Worm (Caenorhabditis elegans) whole organism, L2 larva: ENCODE measurements around the gene Y51H7C.9.

Experiments used
- C34F6.9 ChIP-seq: fragments of 150-350 bp; optimal IDR thresholded peaks from 2 replicates; lab custom pipeline; 2014; ENCODE audit warnings: missing biosample characterization, missing genetic modification characterization
- F13H6.1 ChIP-seq: sonication (generic microtip); optimal IDR thresholded peaks from 2 replicates; lab custom pipeline; 2016; ENCODE audit warnings: missing genetic modification characterization, missing compliant biosample characterization
- R02D3.7 ChIP-seq: fragments of 150-350 bp; optimal IDR thresholded peaks from 2 replicates; lab custom pipeline; 2014; ENCODE audit warnings: missing biosample characterization, missing genetic modification characterization
- Y55F3AM.14 ChIP-seq: fragments of 200-800 bp; sonication (Bioruptor generic); optimal IDR thresholded peaks from 2 replicates; lab custom pipeline; 2018; ENCODE audit warnings: mild to moderate bottlenecking, missing genetic modification characterization, missing compliant biosample characterization
- ZK546.5 ChIP-seq: sonication (generic microtip); optimal IDR thresholded peaks from 2 replicates; lab custom pipeline; 2017; ENCODE audit warnings: missing biosample characterization, missing genetic modification characterization
- alr-1 ChIP-seq: fragments of 150-350 bp; optimal IDR thresholded peaks from 2 replicates; lab custom pipeline; 2014; ENCODE audit warnings: missing biosample characterization, missing genetic modification characterization
- aly-2 ChIP-seq: fragments of 150-350 bp; optimal IDR thresholded peaks from 2 replicates; lab custom pipeline; 2014; ENCODE audit warnings: missing biosample characterization, missing genetic modification characterization
- ama-1 ChIP-seq: fragments of 150-350 bp; optimal IDR thresholded peaks from 2 replicates; lab custom pipeline; 2018; ENCODE audit warnings: inconsistent platforms
- blmp-1 ChIP-seq: sonication (generic microtip); optimal IDR thresholded peaks from 2 replicates; lab custom pipeline; 2017; ENCODE audit warnings: missing genetic modification characterization, mild to moderate bottlenecking, missing compliant biosample characterization, antibody characterized with exemption, moderate library complexity; ENCODE audit not compliant: insufficient read depth
- ceh-16 ChIP-seq: fragments of 150-350 bp; optimal IDR thresholded peaks from 2 replicates; lab custom pipeline; 2014; ENCODE audit warnings: missing biosample characterization, missing genetic modification characterization
- egl-27 ChIP-seq: sonication (generic microtip); optimal IDR thresholded peaks from 3 replicates; lab custom pipeline; 2017; ENCODE audit warnings: missing biosample characterization, missing genetic modification reagents, missing genetic modification characterization
- elt-3 ChIP-seq: sonication (generic microtip); optimal IDR thresholded peaks from 2 replicates; lab custom pipeline; 2017; ENCODE audit warnings: missing biosample characterization, missing genetic modification characterization
- lin-11 ChIP-seq: fragments of 150-350 bp; sonication (generic microtip); optimal IDR thresholded peaks from 2 replicates; lab custom pipeline; 2014; ENCODE audit warnings: missing biosample characterization, missing genetic modification characterization, inconsistent platforms, mixed read lengths
- lin-13 ChIP-seq: fragments of 150-350 bp; optimal IDR thresholded peaks from 2 replicates; lab custom pipeline; 2014; ENCODE audit warnings: missing biosample characterization, missing genetic modification reagents, missing genetic modification characterization
- lin-39 ChIP-seq: fragments of 150-350 bp; optimal IDR thresholded peaks from 2 replicates; lab custom pipeline; 2014; ENCODE audit warnings: missing biosample characterization, missing genetic modification reagents, missing genetic modification characterization
- mab-5 ChIP-seq: fragments of 150-350 bp; optimal IDR thresholded peaks from 2 replicates; lab custom pipeline; 2014; ENCODE audit warnings: missing biosample characterization, missing genetic modification characterization
- mbf-1 ChIP-seq: sonication (generic microtip); optimal IDR thresholded peaks from 2 replicates; lab custom pipeline; 2017; ENCODE audit warnings: missing biosample characterization, missing genetic modification characterization
- mdl-1 ChIP-seq, 2 experiments: fragments of 150-350 bp in 1 of 2; sonication (generic microtip) in 1 of 2; optimal IDR thresholded peaks; 2 replicates each; lab custom pipeline; 2017; ENCODE audit warnings: missing biosample characterization in 2 of 2, missing genetic modification characterization in 2 of 2
- nhr-11 ChIP-seq: fragments of 150-350 bp; optimal IDR thresholded peaks from 2 replicates; lab custom pipeline; 2014; ENCODE audit warnings: missing biosample characterization, missing genetic modification characterization
- nhr-12 ChIP-seq: fragments of 150-350 bp; optimal IDR thresholded peaks from 2 replicates; lab custom pipeline; 2014; ENCODE audit warnings: missing biosample characterization, missing genetic modification characterization
- nhr-129 ChIP-seq: fragments of 150-350 bp; optimal IDR thresholded peaks from 2 replicates; lab custom pipeline; 2014; ENCODE audit warnings: missing biosample characterization, missing genetic modification characterization
- nhr-23 ChIP-seq: fragments of 150-350 bp; optimal IDR thresholded peaks from 2 replicates; lab custom pipeline; 2014; ENCODE audit warnings: missing biosample characterization, missing genetic modification reagents, missing genetic modification characterization
- nhr-237 ChIP-seq: fragments of 150-350 bp; optimal IDR thresholded peaks from 2 replicates; lab custom pipeline; 2014; ENCODE audit warnings: missing biosample characterization, missing genetic modification characterization
- nhr-25 ChIP-seq: fragments of 150-350 bp; sonication (generic microtip); optimal IDR thresholded peaks from 3 replicates; lab custom pipeline; 2014; ENCODE audit warnings: missing biosample characterization, missing genetic modification characterization
- nhr-6 ChIP-seq: fragments of 150-350 bp; optimal IDR thresholded peaks from 2 replicates; lab custom pipeline; 2014; ENCODE audit warnings: missing biosample characterization, missing genetic modification characterization
- nhr-77 ChIP-seq: fragments of 150-350 bp; optimal IDR thresholded peaks from 2 replicates; lab custom pipeline; 2014; ENCODE audit warnings: missing biosample characterization, missing genetic modification characterization
- peb-1 ChIP-seq: fragments of 150-350 bp; optimal IDR thresholded peaks from 2 replicates; lab custom pipeline; 2014; ENCODE audit warnings: missing biosample characterization, missing genetic modification characterization
- sem-4 ChIP-seq: fragments of 150-350 bp; optimal IDR thresholded peaks from 2 replicates; lab custom pipeline; 2014; ENCODE audit warnings: missing biosample characterization, missing genetic modification reagents, missing genetic modification characterization
- skn-1 ChIP-seq: sonication (generic microtip); optimal IDR thresholded peaks from 2 replicates; lab custom pipeline; 2017; ENCODE audit warnings: missing biosample characterization, missing genetic modification characterization
- sma-3 ChIP-seq: sonication (generic microtip); optimal IDR thresholded peaks from 2 replicates; lab custom pipeline; 2016; ENCODE audit warnings: missing genetic modification reagents, missing genetic modification characterization, missing compliant biosample characterization
- sma-9 ChIP-seq, 2 experiments: fragments of 150-350 bp in 1 of 2; sonication (generic microtip) in 1 of 2; optimal IDR thresholded peaks; 2 replicates each; lab custom pipeline; 2014 to 2016; ENCODE audit warnings: missing genetic modification characterization in 2 of 2, mild to moderate bottlenecking in 1 of 2, missing biosample characterization in 1 of 2, missing compliant biosample characterization in 1 of 2, missing genetic modification reagents in 1 of 2, moderate library complexity in 1 of 2
- unc-39 ChIP-seq: fragments of 150-350 bp; optimal IDR thresholded peaks from 2 replicates; lab custom pipeline; 2014; ENCODE audit warnings: missing biosample characterization, missing genetic modification characterization
- unc-62 ChIP-seq: fragments of 150-350 bp; optimal IDR thresholded peaks from 2 replicates; lab custom pipeline; 2014; ENCODE audit warnings: missing biosample characterization, missing genetic modification reagents, missing genetic modification characterization
- ztf-11 ChIP-seq: sonication (generic microtip); optimal IDR thresholded peaks from 2 replicates; lab custom pipeline; 2017; ENCODE audit warnings: missing biosample characterization, missing genetic modification characterization
- ztf-4 ChIP-seq: fragments of 150-350 bp; optimal IDR thresholded peaks from 2 replicates; lab custom pipeline; 2014; ENCODE audit warnings: missing biosample characterization, missing genetic modification characterization

The Y51H7C.9 gene

ce11 chrII:1420806-1421463, 9.7 kb upstream of the Y51H7C.9 start:
- TF ChIP-seq nhr-77 (tag; lab: Kevin White, UChicago) (no peak), F13H6.1 (no peak), nhr-25 (no peak), nhr-11 (tag; lab: Kevin White, UChicago) (no peak), mab-5 (tag; lab: Kevin White, UChicago) (no peak), ztf-4 (no peak)

DNA sequence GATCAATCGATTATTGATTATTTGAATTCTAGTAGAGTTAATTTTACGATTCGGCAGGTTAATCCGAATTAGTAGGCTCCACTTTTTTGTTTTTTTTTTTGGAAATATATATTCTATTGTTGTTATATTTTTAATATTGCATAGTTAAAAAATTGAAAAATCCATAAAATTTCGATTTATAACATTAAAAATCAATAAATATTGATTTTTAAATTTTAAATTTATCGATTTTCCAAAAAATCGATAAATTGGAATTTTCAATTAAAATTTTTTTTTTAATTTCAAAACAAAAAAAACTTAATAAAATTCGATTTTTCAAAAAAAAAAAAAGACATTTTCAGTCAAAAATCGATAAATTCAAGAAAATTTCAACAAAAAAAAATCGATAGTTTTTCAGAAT, 8.7 kb upstream of the Y51H7C.9 start:
- no peak for TF ChIP-seq peb-1 (tag; lab: Kevin White, UChicago)
- no peak for TF ChIP-seq sem-4
- no peak for TF ChIP-seq egl-27 (tag; lab: Kevin White, UChicago)
- TF ChIP-seq C34F6.9 (tag; lab: Kevin White, UChicago): no peak
- no peak for TF ChIP-seq nhr-25
- TF ChIP-seq lin-13 (GFP tag; lab: Kevin White, UChicago): no peak
- TF ChIP-seq lin-11 (tag; lab: Kevin White, UChicago): no peak
- no peak for TF ChIP-seq nhr-237
- TF ChIP-seq ztf-11 (tag; lab: Kevin White, UChicago): no peak
- TF ChIP-seq nhr-12 (tag; lab: Kevin White, UChicago): no peak
- TF ChIP-seq ZK546.5 (tag; lab: Kevin White, UChicago): no peak
- TF ChIP-seq F13H6.1: no peak
- no peak for TF ChIP-seq sma-9 (GFP tag; optimal IDR thresholded peaks at IDR 0.05; lab: Kevin White, UChicago)
- TF ChIP-seq sma-9 (tag; optimal IDR thresholded peaks at IDR 0.05; lab: Kevin White, UChicago): no peak
- TF ChIP-seq ama-1 (lab: Kevin White, UChicago): no peak
- no peak for TF ChIP-seq alr-1 (tag; lab: Kevin White, UChicago)
- no peak for TF ChIP-seq nhr-129 (tag; lab: Kevin White, UChicago)
- no peak for TF ChIP-seq blmp-1 (tag; lab: Kevin White, UChicago)
- TF ChIP-seq unc-39 (tag; lab: Kevin White, UChicago): no peak
- no peak for TF ChIP-seq lin-39
- TF ChIP-seq Y55F3AM.14 (GFP tag; lab: Kevin White, UChicago): no peak

DNA sequence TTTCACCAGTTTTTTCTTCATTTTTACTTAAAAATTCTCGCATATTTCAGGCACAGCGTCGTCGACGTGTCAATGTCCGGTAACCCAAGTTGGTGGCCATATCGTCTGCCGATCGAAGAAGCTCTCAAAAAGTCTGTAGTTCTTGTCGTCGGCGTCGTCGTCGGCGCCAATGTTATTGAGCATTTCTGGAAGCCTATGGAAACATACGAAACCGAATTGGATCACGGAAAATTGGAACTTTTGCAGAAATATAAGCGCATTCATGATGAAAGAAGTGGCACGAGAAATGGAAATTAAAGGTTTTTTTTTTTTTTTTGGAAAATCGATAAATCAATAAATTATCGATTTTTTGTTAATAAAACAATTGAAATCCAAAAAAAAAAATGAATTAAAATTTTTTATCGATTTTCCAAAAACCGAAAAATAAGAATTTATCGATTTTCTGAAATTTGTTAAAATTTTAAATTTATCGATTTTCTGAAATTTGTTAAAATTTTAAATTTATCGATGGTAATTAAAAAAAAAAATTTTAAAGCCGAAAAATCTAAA, 1.2 kb upstream of the Y51H7C.9 start, which contains the start of gene alkb-1:
TSS of gene alkb-1 (plus strand) at position 51 of the 549 bp plus-strand sequence.
- TF ChIP-seq R02D3.7 (tag; lab: Kevin White, UChicago) (no peak), aly-2 (tag; lab: Kevin White, UChicago) (no peak), mab-5 (tag; lab: Kevin White, UChicago) (no peak), ztf-11 (tag; lab: Kevin White, UChicago) (no peak), lin-13 (GFP tag; lab: Kevin White, UChicago) (no peak), nhr-6 (tag; lab: Kevin White, UChicago) (no peak), elt-3 (tag; lab: Kevin White, UChicago) (no peak), lin-39 (no peak), mdl-1 (tag; optimal IDR thresholded peaks at IDR 0.05; lab: Kevin White, UChicago) (no peak), ceh-16 (tag; lab: Kevin White, UChicago) (no peak), nhr-129 (tag; lab: Kevin White, UChicago) (no peak), unc-62 (no peak)

DNA sequence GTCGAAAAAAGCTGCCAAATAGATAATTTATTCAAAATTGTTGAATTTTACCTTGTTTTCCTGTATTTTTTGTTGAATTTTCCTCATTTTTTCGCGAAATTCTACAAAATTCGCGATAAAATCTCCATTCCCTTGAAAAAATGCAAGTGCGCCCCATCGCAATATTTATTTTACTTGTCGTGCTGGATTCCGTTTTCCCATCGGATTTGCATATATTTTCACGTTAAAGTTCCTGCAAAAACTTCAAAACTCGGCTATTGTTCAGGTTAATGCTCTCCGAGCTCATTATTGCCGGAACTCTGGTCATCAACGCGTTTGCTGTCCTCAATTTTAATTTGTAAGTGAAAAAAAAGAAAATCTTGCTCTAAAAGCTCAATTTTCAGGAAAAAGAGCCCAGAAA, 8.2 kb downstream of the Y51H7C.9 start, which contains the start of the genes Y51H7C.41 and cogc-4:
TSS of gene Y51H7C.41 (plus strand) at position 266 of the 400 bp plus-strand sequence.
TSS of gene cogc-4 (plus strand) at position 386 of the 400 bp plus-strand sequence.
- TF ChIP-seq mbf-1 (no peak), mab-5 (tag; lab: Kevin White, UChicago) (no peak), blmp-1 (tag; lab: Kevin White, UChicago) (no peak), nhr-23 (tag; lab: Kevin White, UChicago) (no peak), skn-1 (tag; lab: Kevin White, UChicago) (no peak), sma-3 (GFP tag; lab: Kevin White, UChicago) (no peak)
